Fruit fly (Drosophila melanogaster) whole organism, adult: Measurements from ENCODE around the gene CG5731.
A peak's percentile ranks its signal among the peaks of the same experiment; 100 is the strongest.

ENCODE experiments used
- Crg-1 ChIP-seq: fragments of 200-800 bp; sonication (Bioruptor generic); optimal IDR thresholded peaks from 2 replicates; lab custom pipeline; 2016; ENCODE audit warnings: missing biosample characterization, missing genetic modification characterization
- kay ChIP-seq: fragments of 200-800 bp; sonication (Bioruptor generic); peaks from one replicate; lab custom pipeline; 2016; ENCODE audit warnings: missing biosample characterization, missing genetic modification characterization, borderline replicate concordance

DNA sequence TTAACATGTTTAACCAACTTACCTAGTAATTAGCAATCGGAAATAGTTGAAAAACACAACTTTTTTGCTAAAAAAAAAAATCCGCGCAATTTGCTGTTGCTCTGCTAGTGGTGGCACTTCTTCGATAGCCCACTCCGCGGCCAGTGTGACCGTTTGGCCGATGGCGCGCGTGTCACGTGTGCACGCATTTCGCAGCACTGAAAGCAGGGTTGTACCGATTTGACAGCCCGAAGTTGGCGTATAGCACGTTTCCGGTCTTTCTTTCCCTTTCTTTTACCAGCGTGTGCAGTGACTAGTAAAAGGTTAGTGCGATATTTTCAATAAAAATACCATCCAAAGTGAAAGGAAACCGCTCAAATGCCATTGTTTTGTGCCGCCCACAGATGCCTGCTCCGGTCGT lies 8.7 kb downstream of the CG5731 start, which contains the start of the genes Ripalpha and RpL7:
- TF ChIP-seq Crg-1 = peak; percentile 99
- TF ChIP-seq kay (GFP tag; lab: Kevin White, UChicago) = no peak
